Worm (Caenorhabditis elegans): ENCODE results near the gene F57F4.2.

The F57F4.2 gene

ce11 chrV:6433446-6434178 is 44.1 kb upstream of the F57F4.2 start, which contains the start of the genes gad-1 and erfa-1 (continued):
- TF ChIP-seq let-607 (tag; optimal IDR thresholded peaks at IDR 0.05) (peak; percentile 5 to 22), nhr-120 (GFP tag; IDR thresholded peaks at IDR 0.05) (no peak), mel-28 (tag; optimal IDR thresholded peaks at IDR 0.05; ENCODE audit: borderline replicate concordance) (no peak), lin-54 (GFP tag; optimal IDR thresholded peaks at IDR 0.05) (peak; percentile 63), dox-1 (GFP tag; IDR thresholded peaks at IDR 0.05) (peak; percentile 69), nfya-2 (GFP tag; IDR thresholded peaks at IDR 0.05) (no peak), F57A8.1 (GFP tag; optimal IDR thresholded peaks at IDR 0.05) (no peak), B0019.2 (GFP tag; conservative IDR thresholded peaks at IDR 0.05) (no peak), akir-1 (GFP tag; optimal IDR thresholded peaks at IDR 0.05) (no peak), F33H1.4 (GFP tag; IDR thresholded peaks at IDR 0.05) (peak; percentile 78), lin-26 (GFP tag; IDR thresholded peaks at IDR 0.05) (no peak), lin-35 (GFP tag; optimal IDR thresholded peaks at IDR 0.05) (no peak), B0261.1 (tag; optimal IDR thresholded peaks at IDR 0.05) (no peak), ztf-3 (GFP tag; optimal IDR thresholded peaks at IDR 0.05) (no peak), lin-40 (tag; optimal IDR thresholded peaks at IDR 0.05) (no peak), egl-44 (GFP tag; IDR thresholded peaks at IDR 0.05) (no peak), ets-4 (GFP tag; optimal IDR thresholded peaks at IDR 0.05) (no peak), ZK185.1 (tag; optimal IDR thresholded peaks at IDR 0.05; ENCODE audit: poor library complexity, severe bottlenecking) (peak; percentile 50), ztf-22 (GFP tag; optimal IDR thresholded peaks at IDR 0.05) (no peak), hmg-20 (GFP tag; IDR thresholded peaks at IDR 0.05) (no peak), mes-4 (tag; optimal IDR thresholded peaks at IDR 0.05) (no peak), mxl-1 (tag; optimal IDR thresholded peaks at IDR 0.05) (no peak), nfyb-1 (GFP tag; IDR thresholded peaks at IDR 0.05) (no peak), hmg-1.2 (GFP tag; IDR thresholded peaks at IDR 0.05) (no peak), aptf-2 (GFP tag; conservative IDR thresholded peaks at IDR 0.05) (no peak), F57C9.4 (tag; optimal IDR thresholded peaks at IDR 0.05) (no peak), C17E4.6 (GFP tag; IDR thresholded peaks at IDR 0.05) (no peak), pha-4 (tag; optimal IDR thresholded peaks at IDR 0.05) (no peak), snpc-1.3 (tag; optimal IDR thresholded peaks at IDR 0.05; ENCODE audit: insufficient read depth) (no peak), unc-130 (GFP tag; optimal IDR thresholded peaks at IDR 0.05) (no peak), ceh-58 (GFP tag; IDR thresholded peaks at IDR 0.05) (no peak), fkh-3 (tag; optimal IDR thresholded peaks at IDR 0.05) (no peak), repo-1 (tag; optimal IDR thresholded peaks at IDR 0.05) (no peak), gei-17 (GFP tag; optimal IDR thresholded peaks at IDR 0.05) (no peak), ceh-27 (GFP tag; optimal IDR thresholded peaks at IDR 0.05) (peak; percentile 61), ztf-28 (GFP tag; IDR thresholded peaks at IDR 0.05) (no peak), Y79H2A.3 (GFP tag; conservative IDR thresholded peaks at IDR 0.05) (no peak), T26A5.8 (tag; optimal IDR thresholded peaks at IDR 0.05) (no peak), athp-1 (tag; optimal IDR thresholded peaks at IDR 0.05) (no peak), zfh-2 (GFP tag; conservative IDR thresholded peaks at IDR 0.05) (no peak), ceh-79 (tag; optimal IDR thresholded peaks at IDR 0.05) (no peak), madf-8 (GFP tag; conservative IDR thresholded peaks at IDR 0.05) (peak; percentile 53), F52B5.7 (tag; optimal IDR thresholded peaks at IDR 0.05) (no peak), attf-5 (GFP tag; optimal IDR thresholded peaks at IDR 0.05) (peak; percentile 47), sptf-2 (GFP tag; optimal IDR thresholded peaks at IDR 0.05) (no peak), snpc-3.4 (tag; optimal IDR thresholded peaks at IDR 0.05) (no peak), xnd-1 (tag; optimal IDR thresholded peaks at IDR 0.05) (no peak), him-1 (tag; optimal IDR thresholded peaks at IDR 0.05) (no peak)
